Fruit fly (Drosophila melanogaster) whole organism, prepupa: ENCODE data around the gene Hipk.

Source experiments
- Blimp-1 ChIP-seq: fragments of 200-800 bp; sonication (Bioruptor generic); optimal IDR thresholded peaks from 3 replicates; lab custom pipeline; 2017; ENCODE audit warnings: missing biosample characterization, missing genetic modification characterization, mild to moderate bottlenecking, moderate library complexity, missing genetic modification reagents
- CG10631 ChIP-seq: fragments of 200-800 bp; sonication (Bioruptor generic); optimal IDR thresholded peaks from 2 replicates; lab custom pipeline; 2016; ENCODE audit warnings: missing biosample characterization, missing genetic modification characterization
- CG11294 ChIP-seq: fragments of 200-800 bp; sonication (Bioruptor generic); IDR thresholded peaks from 2 replicates; pipeline ENCODE4 v1.3.6; 2022; ENCODE audit warnings: missing biosample characterization, missing genetic modification characterization
- CG15336 ChIP-seq: fragments of 200-800 bp; sonication (Bioruptor generic); IDR thresholded peaks from 2 replicates; pipeline ENCODE4 v1.3.6; 2022; ENCODE audit warnings: missing biosample characterization, missing genetic modification characterization
- CG16779 ChIP-seq: fragments of 200-800 bp; sonication (Bioruptor generic); optimal IDR thresholded peaks from 3 replicates; lab custom pipeline; 2017; ENCODE audit warnings: missing biosample characterization, mild to moderate bottlenecking, missing genetic modification characterization
- CG3032 ChIP-seq: fragments of 200-800 bp; optimal IDR thresholded peaks from 2 replicates; lab custom pipeline; 2019; ENCODE audit warnings: missing biosample characterization, mild to moderate bottlenecking, missing genetic modification characterization, moderate library complexity
- CG31627 ChIP-seq: fragments of 200-800 bp; sonication (Bioruptor generic); optimal IDR thresholded peaks from 3 replicates; lab custom pipeline; 2016; ENCODE audit warnings: missing biosample characterization, missing genetic modification characterization
- CG34406 ChIP-seq: fragments of 200-800 bp; sonication (Bioruptor generic); optimal IDR thresholded peaks from 3 replicates; lab custom pipeline; 2016; ENCODE audit warnings: missing biosample characterization, missing genetic modification characterization
- CG3919 ChIP-seq: fragments of 200-800 bp; sonication (Bioruptor generic); optimal IDR thresholded peaks from 3 replicates; lab custom pipeline; 2016; ENCODE audit warnings: missing biosample characterization, missing genetic modification characterization
- CG6163 ChIP-seq: fragments of 200-800 bp; sonication (Bioruptor generic); IDR thresholded peaks from 3 replicates; pipeline ENCODE4 v1.3.6; 2022; ENCODE audit warnings: missing biosample characterization, missing genetic modification characterization
- CG6808 ChIP-seq: fragments of 200-800 bp; sonication (Bioruptor generic); optimal IDR thresholded peaks from 3 replicates; lab custom pipeline; 2017; ENCODE audit warnings: missing biosample characterization, missing genetic modification characterization, mild to moderate bottlenecking, moderate library complexity, missing genetic modification reagents
- CG6854 ChIP-seq: fragments of 200-800 bp; sonication (Bioruptor generic); optimal IDR thresholded peaks from 2 replicates; lab custom pipeline; 2017; ENCODE audit warnings: missing biosample characterization, mild to moderate bottlenecking, missing genetic modification characterization
- CG7368 ChIP-seq: fragments of 200-800 bp; sonication (Bioruptor generic); optimal IDR thresholded peaks from 3 replicates; lab custom pipeline; 2016; ENCODE audit warnings: missing biosample characterization, missing genetic modification characterization
- CG8119 ChIP-seq: fragments of 200-800 bp; sonication (Bioruptor generic); IDR thresholded peaks from 3 replicates; pipeline ENCODE4 v1.3.6; 2022; ENCODE audit warnings: missing biosample characterization, missing genetic modification characterization
- CG8319 ChIP-seq: fragments of 200-800 bp; sonication (Bioruptor generic); optimal IDR thresholded peaks from 3 replicates; lab custom pipeline; 2016; ENCODE audit warnings: missing biosample characterization, missing genetic modification characterization
- CG8632 ChIP-seq: fragments of 200-800 bp; sonication (Bioruptor generic); optimal IDR thresholded peaks from 3 replicates; lab custom pipeline; 2016; ENCODE audit warnings: missing biosample characterization, missing genetic modification characterization
- CG9139 ChIP-seq: fragments of 200-800 bp; sonication (Bioruptor generic); optimal IDR thresholded peaks from 3 replicates; lab custom pipeline; 2017; ENCODE audit warnings: missing biosample characterization, mild to moderate bottlenecking, missing genetic modification characterization
- Eip75B ChIP-seq: fragments of 200-800 bp; sonication (Bioruptor generic); optimal IDR thresholded peaks from 3 replicates; lab custom pipeline; 2016; ENCODE audit warnings: missing biosample characterization, missing genetic modification characterization
- Eip78C ChIP-seq: fragments of 200-800 bp; sonication (Bioruptor generic); peaks from one replicate; lab custom pipeline; 2016; ENCODE audit warnings: missing biosample characterization, missing genetic modification characterization
- Eip93F ChIP-seq: fragments of 200-800 bp; sonication (Bioruptor generic); optimal IDR thresholded peaks from 2 replicates; lab custom pipeline; 2016; ENCODE audit warnings: missing biosample characterization, mild to moderate bottlenecking, missing genetic modification characterization
- Ets21C ChIP-seq: fragments of 200-800 bp; sonication (Bioruptor generic); optimal IDR thresholded peaks from 3 replicates; lab custom pipeline; 2016; ENCODE audit warnings: missing biosample characterization, missing genetic modification characterization
- Gug ChIP-seq: fragments of 200-800 bp; sonication (Bioruptor generic); IDR thresholded peaks from 2 replicates; pipeline ENCODE4 v1.3.6; 2022; ENCODE audit warnings: missing biosample characterization, missing genetic modification characterization
- Hr38 ChIP-seq: sonication (Bioruptor generic); optimal IDR thresholded peaks from 2 replicates; lab custom pipeline; 2016; ENCODE audit warnings: missing biosample characterization, missing genetic modification characterization
- Hr39 ChIP-seq: fragments of 200-800 bp; sonication (Bioruptor generic); optimal IDR thresholded peaks from 2 replicates; lab custom pipeline; 2016; ENCODE audit warnings: missing biosample characterization, missing genetic modification characterization
- Hr4 ChIP-seq: fragments of 200-800 bp; sonication (Bioruptor generic); optimal IDR thresholded peaks from 3 replicates; lab custom pipeline; 2016; ENCODE audit warnings: missing biosample characterization, missing genetic modification characterization
- Met ChIP-seq: fragments of 200-800 bp; sonication (Bioruptor generic); optimal IDR thresholded peaks from 3 replicates; lab custom pipeline; 2016; ENCODE audit warnings: missing biosample characterization, missing genetic modification characterization
- OdsH ChIP-seq: fragments of 200-800 bp; sonication (Bioruptor generic); optimal IDR thresholded peaks from 3 replicates; lab custom pipeline; 2016; ENCODE audit warnings: missing biosample characterization, missing genetic modification characterization
- Smox ChIP-seq: fragments of 200-800 bp; sonication (Bioruptor generic); optimal IDR thresholded peaks from 3 replicates; lab custom pipeline; 2016; ENCODE audit warnings: missing biosample characterization, missing genetic modification characterization
- Sox102F ChIP-seq: fragments of 200-800 bp; sonication (Bioruptor generic); optimal IDR thresholded peaks from 2 replicates; lab custom pipeline; 2016; ENCODE audit warnings: missing biosample characterization, mild to moderate bottlenecking, missing genetic modification characterization
- Sox14 ChIP-seq: fragments of 200-800 bp; sonication (Bioruptor generic); optimal IDR thresholded peaks from 3 replicates; lab custom pipeline; 2016; ENCODE audit warnings: missing biosample characterization, missing genetic modification characterization
- Sox15 ChIP-seq: fragments of 200-800 bp; sonication (Bioruptor generic); optimal IDR thresholded peaks from 3 replicates; lab custom pipeline; 2016; ENCODE audit warnings: missing biosample characterization, missing genetic modification characterization
- achi ChIP-seq: fragments of 200-800 bp; sonication (Bioruptor generic); optimal IDR thresholded peaks from 3 replicates; lab custom pipeline; 2016; ENCODE audit warnings: missing biosample characterization, missing genetic modification characterization
- acj6 ChIP-seq: fragments of 200-800 bp; sonication (Bioruptor generic); optimal IDR thresholded peaks from 3 replicates; lab custom pipeline; 2016; ENCODE audit warnings: missing biosample characterization, missing genetic modification characterization
- cyc ChIP-seq: fragments of 200-800 bp; sonication (Bioruptor generic); optimal IDR thresholded peaks from 3 replicates; lab custom pipeline; 2016; ENCODE audit warnings: missing biosample characterization, missing genetic modification characterization
- dsx ChIP-seq: fragments of 200-800 bp; optimal IDR thresholded peaks from 3 replicates; lab custom pipeline; 2019; ENCODE audit warnings: missing biosample characterization, mild to moderate bottlenecking, missing genetic modification characterization, moderate library complexity; ENCODE audit not compliant: poor library complexity, severe bottlenecking
- fd59A ChIP-seq: fragments of 200-800 bp; sonication (Bioruptor generic); optimal IDR thresholded peaks from 2 replicates; lab custom pipeline; 2017; ENCODE audit warnings: missing biosample characterization, mild to moderate bottlenecking, missing genetic modification characterization, missing genetic modification reagents
- fd85E ChIP-seq: fragments of 200-800 bp; sonication (Bioruptor generic); optimal IDR thresholded peaks from 3 replicates; lab custom pipeline; 2016; ENCODE audit warnings: missing biosample characterization, missing genetic modification characterization
- fkh ChIP-seq: fragments of 200-800 bp; sonication (Bioruptor generic); optimal IDR thresholded peaks from 3 replicates; lab custom pipeline; 2017; ENCODE audit warnings: missing biosample characterization, mild to moderate bottlenecking, missing genetic modification characterization, moderate library complexity
- lz ChIP-seq: fragments of 200-800 bp; sonication (Bioruptor generic); optimal IDR thresholded peaks from 3 replicates; lab custom pipeline; 2016; ENCODE audit warnings: missing biosample characterization, missing genetic modification characterization
- net ChIP-seq: fragments of 200-800 bp; sonication (Bioruptor generic); optimal IDR thresholded peaks from 3 replicates; lab custom pipeline; 2016; ENCODE audit warnings: missing biosample characterization, missing genetic modification characterization
- salr ChIP-seq, 2 experiments: fragments of 200-800 bp; sonication (Bioruptor generic); optimal IDR thresholded peaks; 3 replicates each; lab custom pipeline; 2016 to 2018; ENCODE audit warnings: missing biosample characterization in 2 of 2, missing genetic modification characterization in 2 of 2, mild to moderate bottlenecking in 1 of 2
- ss ChIP-seq, 2 experiments: fragments of 200-800 bp; sonication (Bioruptor generic); optimal IDR thresholded peaks; 2 replicates in 1 of 2; 3 replicates in 1 of 2; lab custom pipeline; 2017 to 2018; ENCODE audit warnings: mild to moderate bottlenecking in 2 of 2, missing biosample characterization in 2 of 2, missing genetic modification characterization in 2 of 2, moderate library complexity in 1 of 2
- svp ChIP-seq: fragments of 200-800 bp; sonication (Bioruptor generic); peaks from one replicate; lab custom pipeline; 2016; ENCODE audit warnings: missing biosample characterization, missing genetic modification characterization
- topi ChIP-seq: fragments of 200-800 bp; sonication (Bioruptor generic); optimal IDR thresholded peaks from 3 replicates; lab custom pipeline; 2016; ENCODE audit warnings: missing biosample characterization, missing genetic modification characterization
- vri ChIP-seq: fragments of 200-800 bp; sonication (Bioruptor generic); optimal IDR thresholded peaks from 3 replicates; lab custom pipeline; 2016; ENCODE audit warnings: missing biosample characterization, mild to moderate bottlenecking, missing genetic modification characterization

Gene Hipk

dm6 chr3L:548304-549198 is 5.7 kb downstream of the Hipk start:
- TF ChIP-seq Met (GFP tag; lab: Kevin White, UChicago) (peak; percentile 4), svp (GFP tag; lab: Kevin White, UChicago) (peak; percentile 64), Sox102F (GFP tag; lab: Kevin White, UChicago) (no peak), lz (GFP tag; lab: Kevin White, UChicago) (no peak), vri (peak; percentile 97), CG16779 (tag; lab: Kevin White, UChicago) (peak; percentile 7), Eip78C (GFP tag; lab: Kevin White, UChicago) (peak; percentile 72), Smox (GFP tag; lab: Kevin White, UChicago) (peak; percentile 9), CG3919 (GFP tag; lab: Kevin White, UChicago) (no peak), Eip93F (GFP tag; lab: Kevin White, UChicago) (peak; percentile 40), fkh (GFP tag; lab: Kevin White, UChicago) (peak; percentile 93), Eip75B (GFP tag; lab: Kevin White, UChicago) (no peak), Sox14 (GFP tag; lab: Kevin White, UChicago) (peak; percentile 37)
- TF ChIP-seq, all 60 proteins: peak for 9

dm6 chr3L:550082-550827 is 7.4 kb downstream of the Hipk start:
- no peak for TF ChIP-seq CG16779 (tag; lab: Kevin White, UChicago)
- peak; percentile 69 for TF ChIP-seq CG8119
- TF ChIP-seq OdsH, result peak; percentile 68
- peak; percentile 40; the same call in 1 of the 2 replicates for TF ChIP-seq CG15336 (GFP tag; lab: Robert Waterston, UW)
- TF ChIP-seq dsx (GFP tag; lab: Kevin White, UChicago), result no peak
- TF ChIP-seq Smox (GFP tag; lab: Kevin White, UChicago), result peak; percentile 77
- TF ChIP-seq Sox14 (GFP tag; lab: Kevin White, UChicago), result peak; percentile 61
- no peak for TF ChIP-seq Eip93F (GFP tag; lab: Kevin White, UChicago)
- TF ChIP-seq Ets21C, result peak; percentile 69
- peak; percentile 49 for TF ChIP-seq Hr4 (GFP tag; lab: Kevin White, UChicago)
- TF ChIP-seq ss (GFP tag; optimal IDR thresholded peaks at IDR 0.05; lab: Kevin White, UChicago), result peak; percentile 29 to 73
- peak; percentile 7 for TF ChIP-seq CG7368 (GFP tag; lab: Kevin White, UChicago)
- peak; percentile 50 for TF ChIP-seq fd59A (GFP tag; lab: Kevin White, UChicago)
- TF ChIP-seq salr (GFP tag; optimal IDR thresholded peaks at IDR 0.05; lab: Kevin White, UChicago), result peak in 1 of 2 experiments; percentile 59
- peak; percentile 73 for TF ChIP-seq Hr39 (GFP tag; lab: Kevin White, UChicago)
- TF ChIP-seq Blimp-1 (GFP tag; lab: Kevin White, UChicago), result peak; percentile 26
- TF ChIP-seq Gug, result no peak
- peak; percentile 74 for TF ChIP-seq CG3032
- TF ChIP-seq Eip78C (GFP tag; lab: Kevin White, UChicago), result peak; percentile 91
- peak; percentile 67 for TF ChIP-seq CG6808 (GFP tag; lab: Kevin White, UChicago)
- TF ChIP-seq CG6854 (GFP tag; lab: Kevin White, UChicago), result no peak
- TF ChIP-seq CG11294 (GFP tag; lab: Robert Waterston, UW), result no peak
- TF ChIP-seq CG10631 (GFP tag; lab: Kevin White, UChicago), result peak; percentile 74
- peak; percentile 80 for TF ChIP-seq topi (GFP tag; lab: Kevin White, UChicago)
- TF ChIP-seq achi, result peak; percentile 70
- peak; percentile 77 for TF ChIP-seq CG31627 (GFP tag; lab: Kevin White, UChicago)
- peak; percentile 70 for TF ChIP-seq CG34406 (GFP tag; lab: Kevin White, UChicago)
- no peak for TF ChIP-seq Hr38 (GFP tag; lab: Kevin White, UChicago)
- peak; percentile 50 for TF ChIP-seq CG8319 (GFP tag; lab: Kevin White, UChicago)
- TF ChIP-seq CG6163, result no peak; the same call in 2 of the 3 replicates
- TF ChIP-seq cyc (GFP tag; lab: Kevin White, UChicago), result peak; percentile 67
- TF ChIP-seq fkh (GFP tag; lab: Kevin White, UChicago), result no peak
- no peak for TF ChIP-seq CG9139 (GFP tag; lab: Kevin White, UChicago)
- peak; percentile 71 for TF ChIP-seq lz (GFP tag; lab: Kevin White, UChicago)
- TF ChIP-seq fd85E (GFP tag; lab: Kevin White, UChicago), result no peak
- peak; percentile 45 for TF ChIP-seq net (GFP tag; lab: Kevin White, UChicago)
- TF ChIP-seq CG8632 (GFP tag; lab: Kevin White, UChicago), result peak; percentile 69
- peak; percentile 77 for TF ChIP-seq Met (GFP tag; lab: Kevin White, UChicago)
- peak; percentile 48 for TF ChIP-seq Sox15 (GFP tag; lab: Kevin White, UChicago)
- TF ChIP-seq Eip75B (GFP tag; lab: Kevin White, UChicago), result peak; percentile 70
- TF ChIP-seq acj6, result peak; percentile 57
